Fruit fly (Drosophila melanogaster) whole organism, pupa: ENCODE data around the gene Dscam4.

ENCODE experiments used
- CG12605 ChIP-seq: fragments of 200-800 bp; sonication (Bioruptor generic); IDR thresholded peaks from 2 replicates; pipeline ENCODE4 v1.3.6; 2022; ENCODE audit warnings: missing biosample characterization, missing genetic modification characterization
- CG8159 ChIP-seq: fragments of 200-800 bp; sonication (Bioruptor generic); optimal IDR thresholded peaks from 3 replicates; lab custom pipeline; 2018; ENCODE audit warnings: missing biosample characterization, mild to moderate bottlenecking, missing genetic modification characterization, moderate library complexity
- Snoo ChIP-seq: fragments of 200-800 bp; sonication (Bioruptor generic); optimal IDR thresholded peaks from 3 replicates; lab custom pipeline; 2017; ENCODE audit warnings: missing biosample characterization, mild to moderate bottlenecking, missing genetic modification characterization, inconsistent platforms

DNA sequence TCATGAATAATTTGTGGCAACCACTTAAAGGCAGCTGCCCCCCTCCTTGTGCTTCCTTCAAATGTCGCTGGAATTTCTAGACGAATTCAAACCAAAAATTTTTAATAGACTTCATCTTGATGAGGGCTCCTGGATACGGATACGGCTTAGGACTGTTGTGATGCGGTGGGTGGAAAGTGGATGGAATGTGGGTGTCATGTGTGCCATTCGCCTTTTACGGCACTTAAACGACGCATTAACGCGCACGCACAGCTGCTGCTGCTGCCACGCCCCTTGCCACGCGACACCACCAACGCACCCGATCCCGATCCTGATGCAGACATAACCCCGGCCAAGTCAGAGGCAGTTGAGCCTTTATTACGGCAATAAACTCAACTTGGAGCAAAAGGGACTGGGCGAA is 18.8 kb upstream of the Dscam4 start:
- TF ChIP-seq CG8159 (tag; lab: Kevin White, UChicago) = no peak
- no peak for TF ChIP-seq CG12605 (GFP tag; lab: Robert Waterston, UW)
- no peak for TF ChIP-seq Snoo (tag; lab: Kevin White, UChicago)
